Fruit fly (Drosophila melanogaster) whole organism: ENCODE results near the gene Rcd2.

Experiments
- CG8478 ChIP-seq: fragments of >200 bp; optimal IDR thresholded peaks from 2 replicates; lab custom pipeline; 2018; ENCODE audit warnings: inconsistent platforms
- Dll ChIP-seq: fragments of >200 bp; optimal IDR thresholded peaks from 2 replicates; lab custom pipeline; 2017
- EcR ChIP-seq, 2 experiments: fragments of >200 bp; optimal IDR thresholded peaks; 2 replicates each; lab custom pipeline; 2017; ENCODE audit warnings: missing biosample characterization in 2 of 2, missing genetic modification characterization in 2 of 2, missing genetic modification reagents in 2 of 2
- pan ChIP-seq: fragments of >200 bp; optimal IDR thresholded peaks from 2 replicates; lab custom pipeline; 2017
- psq ChIP-seq: fragments of >200 bp; optimal IDR thresholded peaks from 2 replicates; lab custom pipeline; 2017
- usp ChIP-seq: fragments of >200 bp; optimal IDR thresholded peaks from 2 replicates; lab custom pipeline; 2017; ENCODE audit warnings: missing biosample characterization, missing genetic modification characterization, mixed read lengths

The Rcd2 gene

DNA sequence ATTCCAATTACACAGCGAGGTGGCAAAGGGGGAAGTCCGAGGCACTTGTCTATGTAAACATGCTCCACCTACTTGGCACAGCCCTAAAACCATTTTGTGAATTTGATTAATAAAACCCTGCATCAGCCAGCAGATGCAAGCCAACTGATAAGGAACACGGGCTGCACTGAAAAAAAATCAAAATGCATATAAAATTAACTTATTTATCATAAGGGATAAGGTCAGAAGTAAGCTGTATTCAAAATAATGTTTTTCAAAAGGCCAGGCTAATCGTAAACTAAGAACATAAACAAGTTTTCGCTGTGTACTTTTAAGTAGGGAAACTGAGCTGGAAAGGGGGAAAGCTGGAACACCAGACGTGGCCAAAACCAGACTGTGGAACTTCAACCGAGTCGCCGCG lies 11.6 kb upstream of the Rcd2 start:
- TF ChIP-seq pan (lab: Kevin White, UChicago) (no peak), psq (lab: Kevin White, UChicago) (no peak), CG8478 (no peak), usp (no peak), Dll (lab: Kevin White, UChicago) (no peak), EcR (GFP tag; optimal IDR thresholded peaks at IDR 0.05; lab: Kevin White, UChicago) (no peak)

DNA sequence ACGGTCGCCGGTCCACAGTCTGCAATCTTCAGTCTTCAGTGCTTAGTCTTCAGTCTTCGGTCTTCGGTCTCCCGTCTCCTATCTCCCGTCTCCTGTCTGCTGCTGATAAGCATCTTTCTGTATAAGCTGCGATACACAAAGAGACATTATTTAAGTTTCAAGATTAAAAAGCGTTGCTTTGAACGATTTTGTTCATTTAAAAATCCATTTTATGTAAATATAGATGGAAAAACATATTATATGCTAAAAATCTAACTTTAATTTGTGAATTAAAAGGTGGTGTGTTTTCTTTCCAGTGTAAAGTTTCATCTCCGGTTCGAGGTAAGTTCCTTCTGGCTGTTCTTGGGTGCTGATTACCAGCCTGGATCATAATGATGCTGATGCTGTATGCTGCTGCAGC lies 9.1 kb upstream of the Rcd2 start:
- no peak for TF ChIP-seq usp
- TF ChIP-seq pan (lab: Kevin White, UChicago) = no peak
- TF ChIP-seq Dll (lab: Kevin White, UChicago) = no peak
- TF ChIP-seq EcR (GFP tag; optimal IDR thresholded peaks at IDR 0.05; lab: Kevin White, UChicago) = no peak
- TF ChIP-seq CG8478 = no peak
- TF ChIP-seq psq (lab: Kevin White, UChicago) = no peak

DNA sequence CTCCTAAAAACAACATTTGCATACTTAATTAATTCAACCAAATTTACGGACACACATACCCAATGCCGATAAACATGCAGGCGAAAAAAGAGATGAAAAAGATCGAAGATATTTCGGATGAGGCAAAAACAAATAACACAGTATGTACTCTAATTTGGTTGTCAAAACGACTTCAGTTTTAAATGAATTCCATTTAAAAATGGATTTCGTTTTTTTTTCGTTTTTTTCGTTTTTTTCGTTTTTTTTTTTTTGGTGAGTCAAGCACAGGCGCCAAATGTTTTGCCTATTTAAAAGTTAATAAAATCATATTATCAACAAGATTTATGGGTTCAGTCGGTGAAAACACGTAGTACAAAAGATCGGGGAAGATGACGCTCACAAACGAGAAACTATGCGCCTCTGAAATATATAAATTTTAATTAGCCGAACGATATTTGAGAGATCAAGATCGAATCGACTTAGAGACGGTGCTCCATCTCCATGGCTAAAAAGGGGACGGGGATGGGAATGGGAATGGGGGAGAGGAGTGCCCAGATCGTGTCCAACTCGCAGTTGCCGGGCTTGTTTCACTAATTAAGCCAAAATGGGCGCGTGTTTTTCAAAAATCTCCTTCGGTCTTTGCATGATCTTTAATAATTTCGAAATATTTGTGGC lies 8.1 kb upstream of the Rcd2 start:
- TF ChIP-seq Dll (lab: Kevin White, UChicago) = no peak
- TF ChIP-seq CG8478 = no peak
- TF ChIP-seq pan (lab: Kevin White, UChicago) = no peak
- no peak for TF ChIP-seq EcR (GFP tag; optimal IDR thresholded peaks at IDR 0.05; lab: Kevin White, UChicago)
- TF ChIP-seq psq (lab: Kevin White, UChicago) = no peak
- no peak for TF ChIP-seq usp

DNA sequence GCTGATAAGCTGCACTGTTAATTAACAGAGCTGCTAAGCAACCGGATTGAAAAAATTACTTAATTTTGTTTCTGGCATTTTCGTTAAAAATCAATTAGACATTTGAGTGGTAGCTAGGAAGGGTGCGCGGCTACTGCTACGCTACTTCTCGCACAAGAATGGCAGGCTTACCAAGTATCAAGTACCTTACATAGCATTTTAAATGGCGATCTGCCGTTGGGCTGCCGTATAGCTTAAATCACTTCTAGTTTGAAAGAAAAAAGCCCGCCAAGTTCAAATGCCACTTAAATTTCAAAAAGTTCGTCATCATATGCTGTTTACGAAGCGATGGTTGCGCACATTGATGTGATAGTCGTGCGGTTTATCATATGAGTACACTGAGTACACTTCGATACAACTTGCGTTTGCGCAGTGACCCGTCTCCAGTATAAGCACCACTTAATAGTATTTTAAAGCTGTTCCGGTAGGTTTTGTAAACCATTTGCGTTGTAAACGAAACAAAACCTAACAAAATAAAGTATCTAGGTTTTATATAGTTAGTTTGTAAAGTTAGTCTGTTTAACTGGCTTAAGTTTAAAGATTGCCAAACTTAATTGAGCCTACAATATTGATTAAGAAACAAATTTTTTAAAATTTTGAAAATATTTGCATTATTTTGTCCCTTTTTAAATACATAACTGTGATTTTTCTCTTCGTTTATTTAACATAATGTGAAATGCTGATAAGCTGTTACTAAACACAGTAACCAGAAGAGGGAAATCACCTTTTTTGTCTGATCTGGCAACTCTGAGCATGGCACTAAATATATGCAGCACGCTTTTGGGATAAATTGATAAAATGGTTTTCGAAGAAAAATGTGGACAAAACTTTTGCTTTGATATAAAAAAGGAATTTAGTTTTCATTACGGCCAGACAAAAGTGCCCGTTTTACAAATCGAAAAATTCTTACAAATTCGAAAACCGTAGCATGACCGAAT lies 1.0 kb upstream of the Rcd2 start:
- no peak for TF ChIP-seq psq (lab: Kevin White, UChicago)
- no peak for TF ChIP-seq CG8478
- TF ChIP-seq Dll (lab: Kevin White, UChicago) = no peak
- no peak for TF ChIP-seq pan (lab: Kevin White, UChicago)
- TF ChIP-seq usp = no peak
- TF ChIP-seq EcR (GFP tag; optimal IDR thresholded peaks at IDR 0.05; lab: Kevin White, UChicago) = no peak

DNA sequence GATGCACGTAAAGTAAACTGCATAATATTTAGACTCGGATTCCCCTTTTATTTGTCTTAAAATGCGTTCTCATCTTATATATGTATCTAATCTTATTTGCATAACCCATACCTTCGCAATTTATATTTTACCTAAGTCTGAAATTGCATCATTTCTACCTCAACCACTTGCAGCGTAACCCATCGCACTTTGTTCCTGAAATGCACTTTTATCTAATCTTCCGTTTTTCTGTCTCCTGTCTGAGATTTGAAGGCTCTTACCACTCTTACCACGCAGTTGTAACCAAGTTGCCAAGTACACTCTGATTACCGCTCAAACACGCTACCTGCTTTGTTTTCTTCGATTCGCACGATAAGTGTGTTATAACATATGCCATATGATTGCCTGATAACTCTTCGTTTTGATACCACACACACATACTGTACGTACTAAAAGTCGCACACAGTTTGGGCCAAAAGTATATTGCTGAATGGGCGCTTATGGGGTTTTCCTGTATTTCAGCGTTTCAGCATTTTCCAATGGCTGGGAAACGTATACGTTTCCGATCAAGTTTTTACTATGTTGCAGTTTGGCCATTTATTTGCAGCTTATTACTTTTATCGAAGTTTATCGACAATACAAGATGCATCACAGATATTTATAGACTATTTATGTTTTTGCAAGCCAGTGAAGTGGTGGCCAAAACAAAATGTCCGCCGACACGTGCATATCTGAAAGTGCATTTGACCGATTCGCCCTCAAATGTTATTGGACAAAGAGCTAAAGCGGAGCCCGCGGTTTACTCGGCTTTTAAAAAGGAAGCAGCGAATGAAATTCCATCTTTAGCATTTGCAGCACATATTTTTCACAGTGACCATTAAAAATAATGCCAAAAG lies 864 bp downstream of the Rcd2 start:
- no peak for TF ChIP-seq Dll (lab: Kevin White, UChicago)
- TF ChIP-seq usp = no peak
- TF ChIP-seq EcR (GFP tag; optimal IDR thresholded peaks at IDR 0.05; lab: Kevin White, UChicago) = no peak
- TF ChIP-seq psq (lab: Kevin White, UChicago) = no peak
- TF ChIP-seq pan (lab: Kevin White, UChicago) = no peak
- no peak for TF ChIP-seq CG8478

DNA sequence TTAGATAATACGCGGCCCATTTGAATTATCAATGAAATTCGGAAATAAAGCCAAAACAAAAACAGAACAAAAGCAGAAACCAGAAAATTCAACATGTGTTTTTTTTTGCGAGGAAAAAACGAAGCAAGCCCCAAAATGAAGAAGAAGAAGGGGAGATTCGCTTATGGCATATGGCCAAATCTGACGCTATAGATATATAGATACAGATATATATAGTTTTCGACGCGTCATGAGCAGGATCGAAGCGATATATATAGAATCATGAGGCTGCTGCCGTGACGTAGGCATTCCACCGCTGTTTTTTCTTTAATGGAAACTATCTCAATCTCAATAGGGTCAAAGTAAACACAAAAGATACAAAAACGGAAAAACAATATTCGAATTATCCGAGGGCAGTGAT lies 1.8 kb downstream of the Rcd2 start:
- TF ChIP-seq Dll (lab: Kevin White, UChicago) = no peak
- TF ChIP-seq pan (lab: Kevin White, UChicago) = no peak
- no peak for TF ChIP-seq usp
- TF ChIP-seq EcR (GFP tag; optimal IDR thresholded peaks at IDR 0.05; lab: Kevin White, UChicago) = no peak
- TF ChIP-seq CG8478 = no peak
- no peak for TF ChIP-seq psq (lab: Kevin White, UChicago)

DNA sequence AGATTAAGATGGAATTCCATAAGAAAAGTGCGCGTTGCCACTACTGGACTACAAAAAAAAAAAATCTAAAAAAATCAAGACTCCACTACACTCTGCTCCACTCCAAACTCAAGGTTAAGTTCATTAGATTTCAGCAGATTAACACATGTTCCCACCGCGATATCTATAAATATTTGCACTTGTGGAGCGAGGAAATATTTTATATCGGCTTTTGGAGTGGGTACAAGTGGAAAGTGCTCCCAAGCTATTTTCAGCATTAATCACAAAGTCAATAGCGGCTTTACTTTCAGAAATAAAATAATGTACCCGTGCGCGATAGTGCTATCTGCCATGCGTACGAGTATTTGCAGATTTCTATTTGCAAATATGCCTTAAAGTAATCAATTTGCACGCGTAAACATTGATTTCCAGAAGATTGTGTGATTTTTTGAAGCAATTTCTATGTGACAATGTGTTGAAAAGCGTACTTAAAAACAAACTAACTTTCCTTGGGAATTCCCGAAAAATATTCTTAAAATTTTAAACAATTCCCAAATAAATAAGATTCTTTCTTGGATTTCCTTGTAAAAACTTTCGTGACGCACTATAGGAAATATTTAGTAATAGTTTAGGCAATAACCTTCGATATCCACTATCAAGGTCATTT lies 2.4 kb downstream of the Rcd2 start:
- TF ChIP-seq usp (no peak), EcR (GFP tag; optimal IDR thresholded peaks at IDR 0.05; lab: Kevin White, UChicago) (no peak), CG8478 (no peak), psq (lab: Kevin White, UChicago) (no peak), pan (lab: Kevin White, UChicago) (no peak), Dll (lab: Kevin White, UChicago) (no peak)

DNA sequence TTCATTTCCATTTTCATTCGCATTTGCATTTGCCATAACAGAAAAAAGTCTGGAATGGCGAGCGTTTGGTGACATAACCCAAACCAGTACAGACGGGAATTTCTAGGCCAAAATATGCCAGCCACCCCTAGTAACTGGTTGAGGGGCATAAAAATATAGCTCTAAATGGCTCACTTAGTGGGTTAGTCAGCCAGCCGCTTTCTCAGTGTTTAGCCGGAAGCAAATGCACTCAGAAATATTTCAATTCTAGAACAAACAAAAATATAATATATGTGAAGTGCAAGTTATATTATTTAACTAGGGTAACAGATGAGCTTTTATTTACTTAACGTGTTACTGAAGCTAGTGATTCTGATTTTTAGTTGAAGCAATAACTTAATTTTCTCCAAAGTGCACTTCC lies 3.3 kb downstream of the Rcd2 start:
- no peak for TF ChIP-seq CG8478
- TF ChIP-seq usp = no peak
- TF ChIP-seq psq (lab: Kevin White, UChicago) = no peak
- TF ChIP-seq Dll (lab: Kevin White, UChicago) = no peak
- no peak for TF ChIP-seq pan (lab: Kevin White, UChicago)
- no peak for TF ChIP-seq EcR (GFP tag; optimal IDR thresholded peaks at IDR 0.05; lab: Kevin White, UChicago)

DNA sequence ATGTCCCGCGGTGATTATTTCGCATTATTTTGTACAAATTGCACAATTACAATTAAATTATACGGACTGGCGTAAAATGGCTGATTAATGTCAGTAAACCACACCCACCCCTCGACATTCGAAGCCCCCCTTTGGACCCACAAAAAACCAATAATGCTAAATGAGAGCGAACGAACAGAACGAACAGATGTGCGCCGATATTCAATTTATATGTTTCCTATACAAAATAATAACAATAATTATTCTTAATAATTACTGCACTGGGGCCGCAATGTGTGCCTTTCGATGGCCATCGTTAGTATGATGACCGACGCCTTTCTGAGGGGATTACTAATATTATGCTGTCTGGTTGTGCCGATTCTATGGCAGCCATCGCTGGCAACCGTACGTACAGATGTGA lies 6.8 kb downstream of the Rcd2 start, which contains the start of gene CG13250:
Gene CG13250 (plus strand): TSS at position 301 of the 400 bp plus-strand sequence.
- TF ChIP-seq pan (lab: Kevin White, UChicago) = no peak
- no peak for TF ChIP-seq EcR (GFP tag; optimal IDR thresholded peaks at IDR 0.05; lab: Kevin White, UChicago)
- TF ChIP-seq psq (lab: Kevin White, UChicago) = no peak
- no peak for TF ChIP-seq CG8478
- no peak for TF ChIP-seq Dll (lab: Kevin White, UChicago)
- TF ChIP-seq usp = no peak

DNA sequence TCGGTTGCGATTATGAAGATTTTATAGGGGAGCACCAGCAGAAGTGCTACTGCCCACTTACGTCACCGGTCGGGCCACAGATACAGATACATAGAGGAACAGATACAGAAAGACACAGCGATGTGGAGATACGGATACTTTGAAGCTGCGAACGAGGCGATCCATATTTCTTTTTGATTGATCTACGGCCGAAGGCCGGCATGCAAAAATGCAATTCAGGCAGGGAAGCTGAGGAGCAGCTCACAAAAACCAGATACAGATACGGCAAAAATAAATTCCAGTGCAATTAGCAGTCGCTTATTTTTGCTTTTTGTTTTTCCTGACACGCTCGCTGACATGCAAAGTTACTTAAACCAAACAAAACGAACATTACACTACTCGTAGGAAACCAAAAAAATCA lies 9.0 kb downstream of the Rcd2 start:
- no peak for TF ChIP-seq usp
- no peak for TF ChIP-seq psq (lab: Kevin White, UChicago)
- no peak for TF ChIP-seq Dll (lab: Kevin White, UChicago)
- TF ChIP-seq EcR (GFP tag; optimal IDR thresholded peaks at IDR 0.05; lab: Kevin White, UChicago) = no peak
- no peak for TF ChIP-seq pan (lab: Kevin White, UChicago)
- no peak for TF ChIP-seq CG8478
